Fruit fly (Drosophila melanogaster): ENCODE measurements around the gene ClC-c.

- no peak for TF ChIP-seq CG1620 (GFP tag; optimal IDR thresholded peaks at IDR 0.05)
- TF ChIP-seq CG7101 (tag; optimal IDR thresholded peaks at IDR 0.05) = no peak
- no peak for TF ChIP-seq Hr96 (GFP tag; optimal IDR thresholded peaks at IDR 0.05)
- no peak for TF ChIP-seq Mnt (GFP tag; optimal IDR thresholded peaks at IDR 0.05)
- no peak for TF ChIP-seq CG14711 (tag; optimal IDR thresholded peaks at IDR 0.05)
- TF ChIP-seq bab1 (GFP tag; optimal IDR thresholded peaks at IDR 0.05) = no peak
- TF ChIP-seq CG12768 (GFP tag; optimal IDR thresholded peaks at IDR 0.05) = no peak
- TF ChIP-seq ovo (GFP tag; optimal IDR thresholded peaks at IDR 0.05) = no peak
- peak; percentile 13 for TF ChIP-seq kay (GFP tag; ENCODE audit: borderline replicate concordance)
These were observed 34.0 kb upstream of the ClC-c start for dm6 chr3L:16056101-16056891.
